Worm (Caenorhabditis elegans) whole organism, L3 larva: Measurements from ENCODE around the gene nep-22.

Experiments
- R02D3.7 ChIP-seq: fragments of 150-350 bp; optimal IDR thresholded peaks from 2 replicates; lab custom pipeline; 2014; ENCODE audit warnings: missing biosample characterization, missing genetic modification characterization
- ZK546.5 ChIP-seq: sonication (generic microtip); optimal IDR thresholded peaks from 2 replicates; lab custom pipeline; 2017; ENCODE audit warnings: missing biosample characterization, missing genetic modification characterization
- aly-2 ChIP-seq: fragments of 150-350 bp; optimal IDR thresholded peaks from 2 replicates; lab custom pipeline; 2014; ENCODE audit warnings: missing biosample characterization, missing genetic modification characterization
- ceh-16 ChIP-seq: sonication (generic microtip); optimal IDR thresholded peaks from 2 replicates; lab custom pipeline; 2017; ENCODE audit warnings: missing biosample characterization, missing genetic modification characterization
- ceh-28 ChIP-seq: fragments of 150-350 bp; optimal IDR thresholded peaks from 2 replicates; lab custom pipeline; 2014; ENCODE audit warnings: missing biosample characterization, missing genetic modification reagents, missing genetic modification characterization
- daf-12 ChIP-seq: fragments of 150-350 bp; optimal IDR thresholded peaks from 2 replicates; lab custom pipeline; 2014; ENCODE audit warnings: missing biosample characterization, missing genetic modification reagents, missing genetic modification characterization
- egl-27 ChIP-seq: sonication (generic microtip); optimal IDR thresholded peaks from 4 replicates; lab custom pipeline; 2017; ENCODE audit warnings: missing biosample characterization, missing genetic modification reagents, missing genetic modification characterization
- egl-5 ChIP-seq: fragments of 150-350 bp; optimal IDR thresholded peaks from 2 replicates; lab custom pipeline; 2017; ENCODE audit warnings: missing biosample characterization, missing genetic modification reagents, missing genetic modification characterization, inconsistent platforms
- elt-1 ChIP-seq: fragments of 150-350 bp; optimal IDR thresholded peaks from 2 replicates; lab custom pipeline; 2014; ENCODE audit warnings: missing biosample characterization, missing genetic modification characterization
- elt-2 ChIP-seq: sonication (generic microtip); optimal IDR thresholded peaks from 2 replicates; lab custom pipeline; 2016; ENCODE audit warnings: missing genetic modification reagents, mild to moderate bottlenecking, missing genetic modification characterization, missing compliant biosample characterization
- elt-3 ChIP-seq, 3 experiments: fragments of 150-350 bp in 1 of 3; sonication (generic microtip) in 2 of 3; optimal IDR thresholded peaks; 2 replicates in 2 of 3; 4 replicates in 1 of 3; lab custom pipeline; 2014 to 2017; ENCODE audit warnings: missing biosample characterization in 3 of 3, missing genetic modification characterization in 3 of 3
- eor-1 ChIP-seq, 2 experiments: fragments of 150-350 bp; optimal IDR thresholded peaks; 2 replicates each; lab custom pipeline; 2014 to 2018; ENCODE audit warnings: missing biosample characterization in 2 of 2, missing genetic modification characterization in 2 of 2
- fkh-10 ChIP-seq: sonication (generic microtip); optimal IDR thresholded peaks from 2 replicates; lab custom pipeline; 2017; ENCODE audit warnings: missing biosample characterization, missing genetic modification reagents, missing genetic modification characterization
- fos-1 ChIP-seq: fragments of 150-350 bp; optimal IDR thresholded peaks from 2 replicates; lab custom pipeline; 2014; ENCODE audit warnings: missing biosample characterization, missing genetic modification characterization
- jun-1 ChIP-seq: fragments of 150-350 bp; optimal IDR thresholded peaks from 2 replicates; lab custom pipeline; 2014; ENCODE audit warnings: missing biosample characterization, missing genetic modification reagents, missing genetic modification characterization
- lin-15B ChIP-seq: fragments of 150-350 bp; optimal IDR thresholded peaks from 2 replicates; lab custom pipeline; 2014; ENCODE audit warnings: missing biosample characterization, missing genetic modification characterization
- lin-39 ChIP-seq: fragments of 150-350 bp; optimal IDR thresholded peaks from 2 replicates; lab custom pipeline; 2018; ENCODE audit warnings: missing biosample characterization, missing genetic modification reagents, missing genetic modification characterization
- lsy-12 ChIP-seq: sonication (generic microtip); optimal IDR thresholded peaks from 2 replicates; lab custom pipeline; 2016; ENCODE audit warnings: mild to moderate bottlenecking, missing genetic modification characterization, missing compliant biosample characterization
- mdl-1 ChIP-seq: fragments of 150-350 bp; optimal IDR thresholded peaks from 2 replicates; lab custom pipeline; 2014; ENCODE audit warnings: missing biosample characterization, missing genetic modification characterization
- mml-1 ChIP-seq: fragments of 150-350 bp; sonication (generic microtip); optimal IDR thresholded peaks from 3 replicates; lab custom pipeline; 2014; ENCODE audit warnings: missing biosample characterization, missing genetic modification characterization
- nfya-1 ChIP-seq: sonication (generic microtip); optimal IDR thresholded peaks from 2 replicates; lab custom pipeline; 2017; ENCODE audit warnings: missing genetic modification characterization, mild to moderate bottlenecking, missing compliant biosample characterization, antibody characterized with exemption, moderate library complexity; ENCODE audit not compliant: insufficient read depth
- nhr-11 ChIP-seq: fragments of 150-350 bp; optimal IDR thresholded peaks from 2 replicates; lab custom pipeline; 2014; ENCODE audit warnings: missing biosample characterization, missing genetic modification characterization
- nhr-12 ChIP-seq: fragments of 150-350 bp; optimal IDR thresholded peaks from 2 replicates; lab custom pipeline; 2014; ENCODE audit warnings: missing biosample characterization, missing genetic modification characterization
- nhr-23 ChIP-seq: fragments of 150-350 bp; optimal IDR thresholded peaks from 2 replicates; lab custom pipeline; 2014; ENCODE audit warnings: missing biosample characterization, missing genetic modification reagents, missing genetic modification characterization
- nhr-237 ChIP-seq: fragments of 150-350 bp; optimal IDR thresholded peaks from 2 replicates; lab custom pipeline; 2014; ENCODE audit warnings: missing biosample characterization, missing genetic modification characterization
- nhr-25 ChIP-seq: sonication (generic microtip); optimal IDR thresholded peaks from 2 replicates; lab custom pipeline; 2017; ENCODE audit warnings: missing biosample characterization, missing genetic modification characterization
- nhr-43 ChIP-seq: sonication (generic microtip); optimal IDR thresholded peaks from 2 replicates; lab custom pipeline; 2016; ENCODE audit warnings: mild to moderate bottlenecking, missing genetic modification characterization, missing compliant biosample characterization; ENCODE audit not compliant: poor library complexity, severe bottlenecking
- nhr-67 ChIP-seq: fragments of 150-350 bp; optimal IDR thresholded peaks from 2 replicates; lab custom pipeline; 2014; ENCODE audit warnings: missing biosample characterization, missing genetic modification characterization
- nhr-76 ChIP-seq: fragments of 150-350 bp; sonication (generic microtip); optimal IDR thresholded peaks from 5 replicates; lab custom pipeline; 2014; ENCODE audit warnings: missing biosample characterization, missing genetic modification characterization
- nhr-77 ChIP-seq: fragments of 150-350 bp; optimal IDR thresholded peaks from 2 replicates; lab custom pipeline; 2014; ENCODE audit warnings: missing biosample characterization, missing genetic modification characterization
- pha-4 ChIP-seq: fragments of 150-350 bp; optimal IDR thresholded peaks from 2 replicates; lab custom pipeline; 2014; ENCODE audit warnings: missing biosample characterization, missing genetic modification reagents, missing genetic modification characterization
- sea-2 ChIP-seq: fragments of 150-350 bp; sonication (generic microtip); optimal IDR thresholded peaks from 4 replicates; lab custom pipeline; 2014; ENCODE audit warnings: missing biosample characterization, missing genetic modification reagents, missing genetic modification characterization
- skn-1 ChIP-seq: fragments of 150-350 bp; optimal IDR thresholded peaks from 2 replicates; lab custom pipeline; 2014; ENCODE audit warnings: missing biosample characterization, missing genetic modification characterization
- snpc-4 ChIP-seq: fragments of 150-350 bp; optimal IDR thresholded peaks from 2 replicates; lab custom pipeline; 2014; ENCODE audit warnings: missing biosample characterization, missing genetic modification characterization
- tbx-2 ChIP-seq: sonication (generic microtip); optimal IDR thresholded peaks from 2 replicates; lab custom pipeline; 2016; ENCODE audit warnings: mild to moderate bottlenecking, missing genetic modification characterization, missing compliant biosample characterization
- unc-39 ChIP-seq: sonication (generic microtip); optimal IDR thresholded peaks from 4 replicates; lab custom pipeline; 2017; ENCODE audit warnings: missing biosample characterization, missing genetic modification characterization
- unc-62 ChIP-seq: fragments of 150-350 bp; sonication (generic microtip); optimal IDR thresholded peaks from 4 replicates; lab custom pipeline; 2014; ENCODE audit warnings: missing biosample characterization, missing genetic modification reagents, missing genetic modification characterization
- ztf-11 ChIP-seq: fragments of 150-350 bp; optimal IDR thresholded peaks from 2 replicates; lab custom pipeline; 2014; ENCODE audit warnings: missing biosample characterization, missing genetic modification characterization
- ztf-4 ChIP-seq: fragments of 150-350 bp; optimal IDR thresholded peaks from 2 replicates; lab custom pipeline; 2014; ENCODE audit warnings: missing biosample characterization, missing genetic modification characterization

Gene nep-22

DNA sequence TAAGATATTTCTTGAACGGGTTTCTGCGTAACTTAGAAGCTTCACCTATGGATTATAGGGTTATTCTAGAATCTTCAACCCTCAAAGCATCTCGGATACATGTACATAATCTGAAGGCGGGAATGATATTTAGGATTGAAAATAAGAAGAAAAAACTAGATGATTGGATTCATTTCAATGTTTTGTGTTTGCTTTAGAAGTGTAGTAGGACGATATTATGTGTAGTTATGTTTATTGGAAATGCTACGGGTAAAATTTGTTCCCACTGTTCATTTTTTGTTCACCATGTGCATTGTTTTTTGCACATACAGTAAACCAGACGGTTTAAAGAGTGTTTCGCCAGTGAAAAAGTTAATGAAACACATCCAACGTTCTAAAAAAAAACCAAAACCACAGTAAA, 22.9 kb upstream of the nep-22 start:
- TF ChIP-seq nhr-11 (tag; lab: Kevin White, UChicago) (no peak), unc-39 (tag; lab: Kevin White, UChicago) (no peak), ceh-16 (tag; lab: Kevin White, UChicago) (no peak), sea-2 (GFP tag; lab: Kevin White, UChicago) (no peak), elt-3 (tag; optimal IDR thresholded peaks at IDR 0.05; lab: Kevin White, UChicago) (no peak), jun-1 (tag; lab: Kevin White, UChicago) (no peak), nhr-76 (tag; lab: Kevin White, UChicago) (no peak), ztf-4 (tag; lab: Kevin White, UChicago) (no peak), aly-2 (tag; lab: Kevin White, UChicago) (no peak), nhr-12 (tag; lab: Kevin White, UChicago) (no peak), nhr-237 (tag; lab: Kevin White, UChicago) (no peak), mml-1 (tag; lab: Kevin White, UChicago) (no peak), fos-1 (tag; lab: Kevin White, UChicago) (no peak), nfya-1 (tag; lab: Kevin White, UChicago) (no peak), lin-39 (no peak), ZK546.5 (no peak), nhr-67 (no peak), egl-5 (tag; lab: Kevin White, UChicago) (no peak)

DNA sequence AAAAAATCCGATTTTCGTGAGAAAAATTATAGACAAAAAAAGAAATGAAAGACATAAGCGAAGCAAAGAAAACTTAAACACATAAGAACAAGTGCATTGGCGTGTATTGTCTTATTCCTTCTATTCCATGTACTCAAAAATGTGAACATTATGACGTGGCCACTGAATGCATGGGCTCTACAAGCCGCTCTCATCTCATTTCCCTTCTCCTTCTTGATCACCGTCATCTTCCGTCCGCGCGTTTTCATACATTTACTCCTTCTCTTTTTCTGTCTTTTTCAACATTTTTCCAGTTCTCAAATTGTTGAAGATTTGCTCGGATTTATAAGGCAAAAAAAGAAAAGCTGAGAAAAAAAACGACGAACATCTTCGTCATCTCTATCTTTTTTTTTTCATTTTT, 19.9 kb upstream of the nep-22 start:
- TF ChIP-seq eor-1 (tag; optimal IDR thresholded peaks at IDR 0.05; lab: Kevin White, UChicago), result no peak
- TF ChIP-seq lin-15B (tag; lab: Kevin White, UChicago), result no peak
- TF ChIP-seq jun-1 (tag; lab: Kevin White, UChicago), result no peak
- no peak for TF ChIP-seq elt-2 (tag; lab: Kevin White, UChicago)
- no peak for TF ChIP-seq ztf-4 (tag; lab: Kevin White, UChicago)
- no peak for TF ChIP-seq elt-1
- TF ChIP-seq egl-27, result no peak
- TF ChIP-seq fkh-10 (GFP tag; lab: Kevin White, UChicago), result peak; percentile 35
- TF ChIP-seq unc-62, result no peak
- TF ChIP-seq, all 47 proteins: peak for 1

DNA sequence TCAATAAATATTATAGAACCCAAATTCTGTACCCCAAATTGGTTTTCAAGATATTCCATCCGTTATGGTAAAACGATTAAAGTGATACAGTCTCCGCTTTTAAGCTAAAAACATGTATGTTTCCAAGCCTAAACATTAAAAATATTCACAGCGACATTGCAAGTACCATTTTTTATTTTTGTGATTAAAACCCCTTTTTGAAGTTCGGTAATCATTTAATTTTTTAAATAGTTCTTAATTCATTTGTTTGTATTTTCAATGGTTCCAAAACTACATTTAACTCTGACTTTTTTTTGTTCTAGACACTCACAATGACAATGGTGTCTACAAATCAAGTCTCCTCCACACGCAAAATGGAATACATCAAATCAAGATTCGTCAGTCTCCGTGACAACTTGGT, 18.9 kb upstream of the nep-22 start, which contains the start of gene T25B6.4:
Gene T25B6.4 (plus strand): TSS at position 301 of the 400 bp plus-strand sequence.
- TF ChIP-seq nhr-23 (tag; lab: Kevin White, UChicago), result no peak
- no peak for TF ChIP-seq nhr-43 (tag; lab: Kevin White, UChicago)
- no peak for TF ChIP-seq unc-62
- no peak for TF ChIP-seq lin-15B (tag; lab: Kevin White, UChicago)
- no peak for TF ChIP-seq skn-1 (tag; lab: Kevin White, UChicago)
- no peak for TF ChIP-seq ztf-4 (tag; lab: Kevin White, UChicago)
- no peak for TF ChIP-seq aly-2 (tag; lab: Kevin White, UChicago)
- TF ChIP-seq nhr-11 (tag; lab: Kevin White, UChicago), result no peak
- TF ChIP-seq tbx-2 (tag; lab: Kevin White, UChicago), result no peak
- no peak for TF ChIP-seq snpc-4 (tag; lab: Kevin White, UChicago)
- TF ChIP-seq, all 47 proteins: peak for 0

DNA sequence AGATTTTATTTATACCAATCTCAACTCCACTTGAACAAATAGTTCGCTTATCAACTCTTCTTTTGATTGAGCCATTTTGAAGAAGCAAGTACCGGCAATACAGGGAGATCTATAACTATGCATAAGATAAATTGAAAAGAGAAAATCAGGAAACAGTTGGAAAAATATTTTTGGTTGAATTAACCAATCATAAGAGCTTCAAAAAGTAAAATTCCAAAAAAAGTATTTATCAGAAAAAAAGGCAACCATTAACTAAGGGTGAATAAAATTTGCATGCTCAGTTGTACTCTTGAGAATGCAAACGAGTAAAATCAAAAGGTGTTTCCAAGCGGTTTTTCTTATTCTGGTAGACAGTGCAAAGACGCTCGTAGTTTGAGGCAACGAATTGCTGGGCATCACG, 12.7 kb upstream of the nep-22 start, which contains the start of gene T25B6.5:
Gene T25B6.5 (minus strand): TSS at position 101 of the 400 bp plus-strand sequence.
- no peak for TF ChIP-seq nhr-77 (tag; lab: Kevin White, UChicago)
- TF ChIP-seq nhr-25, result no peak
- no peak for TF ChIP-seq lin-15B (tag; lab: Kevin White, UChicago)
- no peak for TF ChIP-seq unc-62
- TF ChIP-seq elt-3 (tag; optimal IDR thresholded peaks at IDR 0.05; lab: Kevin White, UChicago), result no peak
- no peak for TF ChIP-seq nfya-1 (tag; lab: Kevin White, UChicago)
- TF ChIP-seq nhr-67, result no peak
- TF ChIP-seq ztf-11 (tag; lab: Kevin White, UChicago), result no peak
- TF ChIP-seq mdl-1 (tag; lab: Kevin White, UChicago), result no peak
- TF ChIP-seq daf-12 (tag; lab: Kevin White, UChicago), result no peak
- TF ChIP-seq lsy-12, result no peak
- no peak for TF ChIP-seq pha-4 (tag; lab: Kevin White, UChicago)
- TF ChIP-seq ztf-4 (tag; lab: Kevin White, UChicago), result no peak
- TF ChIP-seq sea-2 (GFP tag; lab: Kevin White, UChicago), result no peak
- TF ChIP-seq nhr-23 (tag; lab: Kevin White, UChicago), result no peak
- no peak for TF ChIP-seq egl-5 (tag; lab: Kevin White, UChicago)
- no peak for TF ChIP-seq R02D3.7
- TF ChIP-seq fos-1 (tag; lab: Kevin White, UChicago), result no peak
- TF ChIP-seq ceh-28, result no peak
- TF ChIP-seq, all 47 proteins: peak for 0
